Worm (Caenorhabditis elegans) whole organism, early embryonic: Measurements from ENCODE around the gene idpp-11.

Source experiments
- B0310.2 ChIP-seq: sonication (generic microtip); optimal IDR thresholded peaks from 2 replicates; lab custom pipeline; 2016; ENCODE audit warnings: mild to moderate bottlenecking, missing genetic modification characterization, missing compliant biosample characterization
- F13C5.2 ChIP-seq: sonication (generic microtip); optimal IDR thresholded peaks from 2 replicates; lab custom pipeline; 2017; ENCODE audit warnings: mild to moderate bottlenecking, missing genetic modification characterization, inconsistent platforms, missing compliant biosample characterization
- aly-1 ChIP-seq: sonication (generic microtip); optimal IDR thresholded peaks from 2 replicates; lab custom pipeline; 2016; ENCODE audit warnings: missing genetic modification characterization, missing compliant biosample characterization
- ama-1 ChIP-seq: fragments of 150-350 bp; optimal IDR thresholded peaks from 2 replicates; lab custom pipeline; 2014
- ceh-36 ChIP-seq: sonication (generic microtip); optimal IDR thresholded peaks from 2 replicates; lab custom pipeline; 2016; ENCODE audit warnings: missing genetic modification characterization, inconsistent platforms, missing compliant biosample characterization
- ets-7 ChIP-seq: sonication (generic microtip); optimal IDR thresholded peaks from 2 replicates; lab custom pipeline; 2016; ENCODE audit warnings: missing genotype, missing genetic modification characterization, missing compliant biosample characterization
- flt-1 ChIP-seq: fragments of 200-800 bp; sonication (Bioruptor generic); IDR thresholded peaks from 2 replicates; pipeline ENCODE4 v1.3.6; 2022; ENCODE audit warnings: missing genetic modification characterization, missing compliant biosample characterization
- hmbx-1 ChIP-seq: sonication (generic microtip); optimal IDR thresholded peaks from 2 replicates; lab custom pipeline; 2016; ENCODE audit warnings: mild to moderate bottlenecking, missing genetic modification characterization, missing compliant biosample characterization
- hmg-4 ChIP-seq: fragments of 200-800 bp; sonication (Bioruptor generic); optimal IDR thresholded peaks from 2 replicates; lab custom pipeline; 2018; ENCODE audit warnings: mild to moderate bottlenecking, missing genetic modification characterization, missing compliant biosample characterization
- pes-1 ChIP-seq: fragments of 200-800 bp; sonication (Bioruptor generic); IDR thresholded peaks from 2 replicates; pipeline ENCODE4 v1.3.6; 2022; ENCODE audit warnings: missing genetic modification reagents, missing genetic modification characterization, missing compliant biosample characterization
- scrt-1 ChIP-seq: fragments of 200-800 bp; sonication (Bioruptor generic); IDR thresholded peaks from 2 replicates; pipeline ENCODE4 v1.3.6; 2022; ENCODE audit warnings: missing genetic modification characterization, missing compliant biosample characterization
- sea-1 ChIP-seq: fragments of 200-800 bp; sonication (Bioruptor generic); conservative IDR thresholded peaks from 2 replicates; pipeline ENCODE4 v1.3.6; 2022; ENCODE audit warnings: missing genetic modification characterization, missing compliant biosample characterization
- tbx-11 ChIP-seq: fragments of 200-800 bp; sonication (Bioruptor generic); IDR thresholded peaks from 2 replicates; pipeline ENCODE4 v1.3.6; 2022; ENCODE audit warnings: missing genetic modification characterization, missing compliant biosample characterization
- tbx-37 ChIP-seq: fragments of 200-800 bp; sonication (Bioruptor generic); conservative IDR thresholded peaks from 2 replicates; pipeline ENCODE4 v1.3.6; 2022; ENCODE audit warnings: missing genetic modification reagents, missing genetic modification characterization, missing compliant biosample characterization

- TF ChIP-seq flt-1 = no peak
- no peak for TF ChIP-seq hmbx-1 (tag; lab: Kevin White, UChicago)
- TF ChIP-seq ama-1 = no peak
- TF ChIP-seq F13C5.2 = no peak
- no peak for TF ChIP-seq hmg-4 (GFP tag; lab: Kevin White, UChicago)
- no peak for TF ChIP-seq ceh-36 (tag; lab: Kevin White, UChicago)
- no peak for TF ChIP-seq ets-7 (tag; lab: Kevin White, UChicago)
- no peak for TF ChIP-seq scrt-1 (GFP tag; lab: Robert Waterston, UW)
- TF ChIP-seq pes-1 = no peak
- no peak for TF ChIP-seq aly-1 (tag; lab: Kevin White, UChicago)
- TF ChIP-seq sea-1 (GFP tag; lab: Robert Waterston, UW) = no peak
- no peak for TF ChIP-seq tbx-11 (GFP tag; lab: Robert Waterston, UW)
- no peak for TF ChIP-seq B0310.2 (tag; lab: Kevin White, UChicago)
- no peak for TF ChIP-seq tbx-37
Measured at ce11 chrX:7816434-7816974, 25.8 kb upstream of the idpp-11 start, which contains the start of the genes sek-1 and R03G5.6.
